Fruit fly (Drosophila melanogaster) whole organism, embryonic: Measurements from ENCODE around the gene CG13144.

Experiments used
- Asciz ChIP-seq: fragments of 200-800 bp; sonication (Bioruptor generic); optimal IDR thresholded peaks from 2 replicates; lab custom pipeline; 2017; ENCODE audit warnings: missing biosample characterization, mild to moderate bottlenecking, missing genetic modification characterization, missing genetic modification reagents
- CG10209 ChIP-seq: fragments of 200-800 bp; sonication (Bioruptor generic); optimal IDR thresholded peaks from 3 replicates; lab custom pipeline; 2017; ENCODE audit warnings: missing biosample characterization, mild to moderate bottlenecking, missing genetic modification characterization, missing genetic modification reagents
- CG11504 ChIP-seq: fragments of 200-800 bp; sonication (Bioruptor generic); optimal IDR thresholded peaks from 3 replicates; lab custom pipeline; 2019; ENCODE audit warnings: missing biosample characterization, mild to moderate bottlenecking, missing genetic modification characterization, moderate library complexity
- CG13123 ChIP-seq: fragments of 200-800 bp; sonication (Bioruptor generic); optimal IDR thresholded peaks from 2 replicates; lab custom pipeline; 2016; ENCODE audit warnings: missing biosample characterization, missing genetic modification characterization
- CG18262 ChIP-seq: fragments of 200-800 bp; optimal IDR thresholded peaks from 3 replicates; lab custom pipeline; 2019; ENCODE audit warnings: missing biosample characterization, mild to moderate bottlenecking, missing genetic modification characterization, moderate library complexity
- CG2129 ChIP-seq: fragments of 200-800 bp; sonication (Bioruptor generic); IDR thresholded peaks from 2 replicates; pipeline ENCODE4 v1.3.6; 2022; ENCODE audit warnings: missing biosample characterization, missing genetic modification characterization; ENCODE audit not compliant: partially characterized antibody
- CG2202 ChIP-seq: fragments of 200-800 bp; sonication (Bioruptor generic); optimal IDR thresholded peaks from 2 replicates; lab custom pipeline; 2018; ENCODE audit warnings: missing biosample characterization, mild to moderate bottlenecking, missing genetic modification characterization
- CG31365 ChIP-seq: fragments of 200-800 bp; sonication (Bioruptor generic); optimal IDR thresholded peaks from 2 replicates; lab custom pipeline; 2018; ENCODE audit warnings: missing biosample characterization, mild to moderate bottlenecking, missing genetic modification characterization
- CG3163 ChIP-seq: fragments of 200-800 bp; sonication (Bioruptor generic); optimal IDR thresholded peaks from 3 replicates; lab custom pipeline; 2016; ENCODE audit warnings: missing biosample characterization, missing genetic modification characterization
- CG32532 ChIP-seq: fragments of 200-800 bp; sonication (Bioruptor generic); IDR thresholded peaks from 2 replicates; pipeline ENCODE4 v1.3.6; 2022; ENCODE audit warnings: missing biosample characterization, missing genetic modification characterization
- CG34376 ChIP-seq: fragments of 200-800 bp; sonication (Bioruptor generic); optimal IDR thresholded peaks from 2 replicates; lab custom pipeline; 2018; ENCODE audit warnings: missing biosample characterization, mild to moderate bottlenecking, missing genetic modification characterization
- CG34422 ChIP-seq: fragments of 200-800 bp; sonication (Bioruptor generic); IDR thresholded peaks from 3 replicates; pipeline ENCODE4 v1.3.6; 2022; ENCODE audit warnings: missing biosample characterization, missing genetic modification characterization
- CG3847 ChIP-seq: fragments of 200-800 bp; sonication (Bioruptor generic); IDR thresholded peaks from 2 replicates; pipeline ENCODE4 v1.3.6; 2022; ENCODE audit warnings: missing biosample characterization, missing genetic modification characterization
- CG8388 ChIP-seq: fragments of 200-800 bp; sonication (Bioruptor generic); optimal IDR thresholded peaks from 2 replicates; lab custom pipeline; 2019; ENCODE audit warnings: missing biosample characterization, mild to moderate bottlenecking, missing genetic modification characterization, moderate library complexity
- CHES-1-like ChIP-seq: fragments of 200-800 bp; sonication (Bioruptor generic); optimal IDR thresholded peaks from 2 replicates; lab custom pipeline; 2016; ENCODE audit warnings: missing biosample characterization, missing genetic modification characterization
- D ChIP-seq, 2 experiments: fragments of 200-800 bp in 1 of 2; fragments of >200 bp in 1 of 2; sonication (Bioruptor generic) in 1 of 2; optimal IDR thresholded peaks; 2 replicates in 1 of 2; 3 replicates in 1 of 2; lab custom pipeline; 2017; ENCODE audit warnings: mild to moderate bottlenecking in 1 of 2, missing biosample characterization in 1 of 2, missing genetic modification characterization in 1 of 2, missing genetic modification reagents in 1 of 2
- Deaf1 ChIP-seq: fragments of 200-800 bp; optimal IDR thresholded peaks from 3 replicates; lab custom pipeline; 2019; ENCODE audit warnings: missing biosample characterization, mild to moderate bottlenecking, missing genetic modification characterization, moderate library complexity
- Dfd ChIP-seq, 2 experiments: fragments of >200 bp; optimal IDR thresholded peaks; 2 replicates each; lab custom pipeline; 2017; ENCODE audit warnings: missing biosample characterization in 2 of 2, missing genetic modification characterization in 2 of 2
- Dref ChIP-seq: fragments of 200-800 bp; sonication (Bioruptor generic); IDR thresholded peaks from 2 replicates; pipeline ENCODE4 v1.3.6; 2022; ENCODE audit warnings: missing biosample characterization, missing genetic modification characterization
- Eip74EF ChIP-seq, 2 experiments: fragments of 200-800 bp in 1 of 2; fragments of >200 bp in 1 of 2; sonication (Bioruptor generic) in 1 of 2; optimal IDR thresholded peaks; 2 replicates each; lab custom pipeline; 2017 to 2019; ENCODE audit warnings: missing biosample characterization in 2 of 2, missing genetic modification characterization in 2 of 2, mild to moderate bottlenecking in 1 of 2, moderate library complexity in 1 of 2
- Mrtf ChIP-seq: fragments of 200-800 bp; sonication (Bioruptor generic); IDR thresholded peaks from 3 replicates; pipeline ENCODE4 v1.3.6; 2022; ENCODE audit warnings: missing biosample characterization, missing genetic modification characterization
- NK7.1 ChIP-seq: fragments of 200-800 bp; sonication (Bioruptor generic); optimal IDR thresholded peaks from 3 replicates; lab custom pipeline; 2016; ENCODE audit warnings: missing biosample characterization, missing genetic modification characterization
- Nf-YB ChIP-seq: fragments of 200-800 bp; sonication (Bioruptor generic); optimal IDR thresholded peaks from 3 replicates; lab custom pipeline; 2019; ENCODE audit warnings: missing biosample characterization, mild to moderate bottlenecking, missing genetic modification characterization, moderate library complexity
- Ravus ChIP-seq: fragments of 200-800 bp; sonication (Bioruptor generic); IDR thresholded peaks from 2 replicates; pipeline ENCODE4 v1.3.6; 2022; ENCODE audit warnings: missing biosample characterization, missing genetic modification characterization
- Sox100B ChIP-seq: fragments of 200-800 bp; sonication (Bioruptor generic); optimal IDR thresholded peaks from 3 replicates; lab custom pipeline; 2018; ENCODE audit warnings: missing biosample characterization, mild to moderate bottlenecking, missing genetic modification characterization
- Sry-δ ChIP-seq: fragments of 200-800 bp; sonication (Bioruptor generic); optimal IDR thresholded peaks from 2 replicates; lab custom pipeline; 2016; ENCODE audit warnings: missing biosample characterization, missing genetic modification characterization
- ap ChIP-seq: fragments of 200-800 bp; sonication (Bioruptor generic); IDR thresholded peaks from 2 replicates; pipeline ENCODE4 v1.3.6; 2022; ENCODE audit warnings: missing biosample characterization, missing genetic modification characterization
- ase ChIP-seq: fragments of 200-800 bp; sonication (Bioruptor generic); IDR thresholded peaks from 3 replicates; pipeline ENCODE4 v1.3.6; 2022; ENCODE audit warnings: missing biosample characterization, missing genetic modification characterization
- az2 ChIP-seq: fragments of 200-800 bp; sonication (Bioruptor generic); optimal IDR thresholded peaks from 3 replicates; lab custom pipeline; 2016; ENCODE audit warnings: missing biosample characterization, missing genetic modification characterization
- bsh ChIP-seq, 2 experiments: fragments of 200-800 bp; sonication (Bioruptor generic); optimal IDR thresholded peaks; 2 replicates each; lab custom pipeline; 2017 to 2018; ENCODE audit warnings: mild to moderate bottlenecking in 2 of 2, missing biosample characterization in 2 of 2, missing genetic modification characterization in 2 of 2, moderate library complexity in 1 of 2
- ems ChIP-seq: fragments of 200-800 bp; sonication (Bioruptor generic); optimal IDR thresholded peaks from 3 replicates; lab custom pipeline; 2016; ENCODE audit warnings: missing biosample characterization, missing genetic modification characterization
- fd96Cb ChIP-seq: fragments of 200-800 bp; sonication (Bioruptor generic); optimal IDR thresholded peaks from 2 replicates; lab custom pipeline; 2018; ENCODE audit warnings: missing biosample characterization, mild to moderate bottlenecking, missing genetic modification characterization, moderate library complexity
- fru ChIP-seq: fragments of >200 bp; optimal IDR thresholded peaks from 2 replicates; lab custom pipeline; 2017
- ftz-f1 ChIP-seq: fragments of 200-800 bp; sonication (Bioruptor generic); optimal IDR thresholded peaks from 2 replicates; lab custom pipeline; 2016; ENCODE audit warnings: missing biosample characterization, missing genetic modification characterization
- hbn ChIP-seq: fragments of 200-800 bp; sonication (Bioruptor generic); IDR thresholded peaks from 2 replicates; pipeline ENCODE4 v1.3.6; 2022; ENCODE audit warnings: missing biosample characterization, missing genetic modification characterization; ENCODE audit not compliant: partially characterized antibody
- hkb ChIP-seq, 2 experiments: fragments of 200-800 bp in 1 of 2; fragments of >200 bp in 1 of 2; sonication (Bioruptor generic) in 1 of 2; IDR thresholded peaks in 1 of 2; optimal IDR thresholded peaks in 1 of 2; 2 replicates each; pipeline versions ENCODE4 v1.3.6 to Lab custom; 2017 to 2022; ENCODE audit warnings: missing biosample characterization in 1 of 2, missing genetic modification characterization in 1 of 2
- hth ChIP-seq: fragments of >200 bp; optimal IDR thresholded peaks from 2 replicates; lab custom pipeline; 2017; ENCODE audit warnings: inconsistent platforms
- insv ChIP-seq, 2 experiments: fragments of 200-800 bp; sonication (Bioruptor generic); optimal IDR thresholded peaks; 3 replicates each; lab custom pipeline; 2016 to 2018; ENCODE audit warnings: missing biosample characterization in 2 of 2, missing genetic modification characterization in 2 of 2
- kah ChIP-seq: fragments of 200-800 bp; sonication (Bioruptor generic); optimal IDR thresholded peaks from 2 replicates; lab custom pipeline; 2018; ENCODE audit warnings: missing biosample characterization, mild to moderate bottlenecking, missing genetic modification characterization
- kni ChIP-seq: fragments of 200-800 bp; sonication (Bioruptor generic); optimal IDR thresholded peaks from 3 replicates; lab custom pipeline; 2017; ENCODE audit warnings: mild to moderate bottlenecking, missing biosample characterization, missing genetic modification reagents, missing genetic modification characterization
- mld ChIP-seq: fragments of 200-800 bp; sonication (Bioruptor generic); IDR thresholded peaks from 3 replicates; pipeline ENCODE4 v1.3.6; 2022; ENCODE audit warnings: missing biosample characterization, missing genetic modification characterization; ENCODE audit not compliant: partially characterized antibody
- nom ChIP-seq: fragments of 200-800 bp; sonication (Bioruptor generic); optimal IDR thresholded peaks from 2 replicates; lab custom pipeline; 2017; ENCODE audit warnings: missing biosample characterization, missing genetic modification characterization, mild to moderate bottlenecking, moderate library complexity, missing genetic modification reagents
- org-1 ChIP-seq: fragments of 200-800 bp; sonication (Bioruptor generic); optimal IDR thresholded peaks from 2 replicates; lab custom pipeline; 2017; ENCODE audit warnings: missing biosample characterization, missing genetic modification characterization
- pzg ChIP-seq: fragments of 200-800 bp; sonication (Bioruptor generic); optimal IDR thresholded peaks from 3 replicates; lab custom pipeline; 2018; ENCODE audit warnings: missing biosample characterization, mild to moderate bottlenecking, missing genetic modification characterization, moderate library complexity
- sisA ChIP-seq: fragments of 200-800 bp; sonication (Bioruptor generic); IDR thresholded peaks from 2 replicates; pipeline ENCODE4 v1.3.6; 2022; ENCODE audit warnings: missing biosample characterization, missing genetic modification characterization
- tin ChIP-seq: fragments of 200-800 bp; sonication (Bioruptor generic); optimal IDR thresholded peaks from 3 replicates; lab custom pipeline; 2016; ENCODE audit warnings: missing biosample characterization, missing genetic modification characterization
- trh ChIP-seq: fragments of 200-800 bp; sonication (Bioruptor generic); optimal IDR thresholded peaks from 2 replicates; lab custom pipeline; 2016; ENCODE audit warnings: missing biosample characterization, missing genetic modification characterization
- twi ChIP-seq: fragments of 200-800 bp; optimal IDR thresholded peaks from 2 replicates; lab custom pipeline; 2019; ENCODE audit warnings: missing biosample characterization, mild to moderate bottlenecking, missing genetic modification characterization, moderate library complexity
- usp ChIP-seq: fragments of >200 bp; optimal IDR thresholded peaks from 2 replicates; lab custom pipeline; 2017; ENCODE audit warnings: missing biosample characterization, missing genetic modification characterization
- wek ChIP-seq: fragments of 200-800 bp; sonication (Bioruptor generic); optimal IDR thresholded peaks from 3 replicates; lab custom pipeline; 2018; ENCODE audit warnings: missing biosample characterization, mild to moderate bottlenecking, missing genetic modification characterization, moderate library complexity

Gene CG13144

DNA sequence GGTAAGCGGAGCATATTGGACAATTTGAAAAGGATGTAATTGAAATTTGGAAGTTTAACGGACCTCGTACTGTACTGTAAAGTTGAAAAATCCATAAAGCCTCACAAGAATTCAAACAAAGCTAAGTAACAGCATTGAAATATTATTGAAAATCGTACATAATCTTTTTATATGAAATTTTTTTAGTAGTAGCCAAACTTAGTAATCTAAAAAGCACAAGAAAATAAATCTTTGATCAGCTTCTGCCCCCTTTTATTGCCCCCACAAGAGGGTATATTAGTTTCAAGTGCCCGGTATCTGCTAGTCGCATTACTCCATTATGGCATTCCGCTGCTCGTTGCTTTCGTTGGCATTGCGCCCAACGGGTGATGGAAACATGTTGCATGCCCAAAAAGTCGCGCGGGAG lies 24.4 kb downstream of the CG13144 start:
- TF ChIP-seq Mrtf (GFP tag; lab: Robert Waterston, UW) = 0 out of 3 replicates have a peak, but pooled peaks have one; percentile 46
- TF ChIP-seq hth (lab: Kevin White, UChicago) = no peak
- TF ChIP-seq org-1 (GFP tag; lab: Kevin White, UChicago) = peak; percentile 51
- peak in 1 of 2 experiments; percentile 52 for TF ChIP-seq bsh (GFP tag; optimal IDR thresholded peaks at IDR 0.05; lab: Kevin White, UChicago)
- no peak for TF ChIP-seq insv (GFP tag; optimal IDR thresholded peaks at IDR 0.05; lab: Kevin White, UChicago)
- no peak for TF ChIP-seq hkb (optimal IDR thresholded peaks at IDR 0.05; lab: Kevin White, UChicago)
- TF ChIP-seq hkb (GFP tag; IDR thresholded peaks at IDR 0.05; lab: Robert Waterston, UW) = peak; percentile 28; the same call in 1 of the 2 replicates
- TF ChIP-seq CG3163 (GFP tag; lab: Kevin White, UChicago) = no peak
- peak; percentile 16 for TF ChIP-seq kah (GFP tag; lab: Kevin White, UChicago)
- TF ChIP-seq ap = no peak
- TF ChIP-seq ftz-f1 (GFP tag; lab: Kevin White, UChicago) = no peak
- TF ChIP-seq Eip74EF (GFP tag; optimal IDR thresholded peaks at IDR 0.05; lab: Kevin White, UChicago) = peak in 1 of 2 experiments; percentile 65
- peak; percentile 32 for TF ChIP-seq Nf-YB (GFP tag; lab: Kevin White, UChicago)
- no peak for TF ChIP-seq CG2129 (GFP tag; lab: Robert Waterston, UW)
- TF ChIP-seq usp = no peak
- TF ChIP-seq CHES-1-like (GFP tag; lab: Kevin White, UChicago) = no peak
- no peak for TF ChIP-seq fru
- peak; percentile 63 for TF ChIP-seq tin (GFP tag; lab: Kevin White, UChicago)
- peak; percentile 74 for TF ChIP-seq fd96Cb (tag; lab: Kevin White, UChicago)
- TF ChIP-seq az2 = peak; percentile 60
- no peak for TF ChIP-seq Dref (GFP tag; lab: Robert Waterston, UW)
- peak; percentile 17 for TF ChIP-seq CG10209 (GFP tag; lab: Kevin White, UChicago)
- TF ChIP-seq mld (GFP tag; lab: Robert Waterston, UW) = no peak
- peak; percentile 63 for TF ChIP-seq Asciz (GFP tag; lab: Kevin White, UChicago)
- peak; percentile 8 for TF ChIP-seq trh
- peak; percentile 65 for TF ChIP-seq CG8388 (GFP tag; lab: Kevin White, UChicago)
- no peak for TF ChIP-seq CG13123 (GFP tag; lab: Kevin White, UChicago)
- TF ChIP-seq wek (GFP tag; lab: Kevin White, UChicago) = no peak
- TF ChIP-seq Deaf1 (tag; lab: Kevin White, UChicago) = no peak
- no peak for TF ChIP-seq CG31365 (tag; lab: Kevin White, UChicago)
- no peak for TF ChIP-seq kni (GFP tag; lab: Kevin White, UChicago)
- peak; percentile 36 for TF ChIP-seq ems (GFP tag; lab: Kevin White, UChicago)
- TF ChIP-seq CG3847 (GFP tag; lab: Robert Waterston, UW) = 0 out of 2 replicates have a peak, but pooled peaks have one; percentile 26
- TF ChIP-seq pzg (GFP tag; lab: Kevin White, UChicago) = no peak
- peak; percentile 12 for TF ChIP-seq NK7.1 (GFP tag; lab: Kevin White, UChicago)
- peak; percentile 17 for TF ChIP-seq twi (tag; lab: Kevin White, UChicago)
- TF ChIP-seq CG34422 (GFP tag; lab: Robert Waterston, UW) = 0 out of 3 replicates have a peak, but pooled peaks have one; percentile 27
- peak; percentile 82 for TF ChIP-seq Sox100B (GFP tag; lab: Kevin White, UChicago)
- TF ChIP-seq nom (GFP tag; lab: Kevin White, UChicago) = no peak
- no peak for TF ChIP-seq Dfd (GFP tag; optimal IDR thresholded peaks at IDR 0.05; lab: Kevin White, UChicago)
- peak; percentile 88 for TF ChIP-seq CG18262 (tag; lab: Kevin White, UChicago)
- no peak for TF ChIP-seq ase (GFP tag; lab: Robert Waterston, UW)
- no peak for TF ChIP-seq CG34376
- TF ChIP-seq CG32532 (GFP tag; lab: Robert Waterston, UW) = no peak; the same call in 1 of the 2 replicates
- TF ChIP-seq CG2202 (tag; lab: Kevin White, UChicago) = peak; percentile 17
- no peak for TF ChIP-seq Ravus
- peak; percentile 15 for TF ChIP-seq Sry-δ (GFP tag; lab: Kevin White, UChicago)
- peak; percentile 54; the same call in 1 of the 2 replicates for TF ChIP-seq sisA (GFP tag; lab: Robert Waterston, UW)
- TF ChIP-seq D (optimal IDR thresholded peaks at IDR 0.05; lab: Kevin White, UChicago) = no peak
- peak; percentile 78 for TF ChIP-seq D (GFP tag; optimal IDR thresholded peaks at IDR 0.05; lab: Kevin White, UChicago)
- no peak for TF ChIP-seq hbn
- peak; percentile 82 for TF ChIP-seq CG11504 (tag; lab: Kevin White, UChicago)
